Worm (Caenorhabditis elegans) whole organism, late embryonic: ENCODE results near the gene T26E4.18.

ENCODE experiments used
- C08G9.2 ChIP-seq: sonication (generic microtip); optimal IDR thresholded peaks from 2 replicates; lab custom pipeline; 2016; ENCODE audit warnings: mild to moderate bottlenecking, missing genetic modification characterization, moderate library complexity, missing compliant biosample characterization
- C38D4.7 ChIP-seq: fragments of 200-800 bp; sonication (Bioruptor generic); optimal IDR thresholded peaks from 2 replicates; lab custom pipeline; 2018; ENCODE audit warnings: mild to moderate bottlenecking, missing genetic modification characterization, moderate library complexity, missing compliant biosample characterization
- F13H6.1 ChIP-seq: sonication (generic microtip); optimal IDR thresholded peaks from 2 replicates; lab custom pipeline; 2016; ENCODE audit warnings: missing genetic modification characterization, missing compliant biosample characterization
- K02D7.2 ChIP-seq: sonication (generic microtip); optimal IDR thresholded peaks from 2 replicates; lab custom pipeline; 2017; ENCODE audit warnings: mild to moderate bottlenecking, missing genetic modification characterization, missing compliant biosample characterization
- K09A11.1 ChIP-seq: sonication (generic microtip); optimal IDR thresholded peaks from 2 replicates; lab custom pipeline; 2017; ENCODE audit warnings: antibody characterized with exemption, mild to moderate bottlenecking, missing genetic modification characterization, missing compliant biosample characterization; ENCODE audit not compliant: insufficient read depth
- Y22D7AL.16 ChIP-seq: sonication (generic microtip); optimal IDR thresholded peaks from 2 replicates; lab custom pipeline; 2016; ENCODE audit warnings: missing genetic modification characterization, missing compliant biosample characterization
- ama-1 ChIP-seq: fragments of 150-350 bp; optimal IDR thresholded peaks from 2 replicates; lab custom pipeline; 2014
- ceh-19 ChIP-seq: fragments of 200-800 bp; sonication (Bioruptor generic); optimal IDR thresholded peaks from 2 replicates; lab custom pipeline; 2018; ENCODE audit warnings: mild to moderate bottlenecking, missing genetic modification characterization, missing compliant biosample characterization
- ceh-22 ChIP-seq: sonication (generic microtip); optimal IDR thresholded peaks from 2 replicates; lab custom pipeline; 2017; ENCODE audit warnings: missing biosample characterization, missing genetic modification characterization
- ceh-24 ChIP-seq: sonication (generic microtip); optimal IDR thresholded peaks from 2 replicates; lab custom pipeline; 2016; ENCODE audit warnings: mild to moderate bottlenecking, missing genetic modification characterization, missing compliant biosample characterization
- ceh-30 ChIP-seq: fragments of 150-350 bp; optimal IDR thresholded peaks from 2 replicates; lab custom pipeline; 2014; ENCODE audit warnings: missing biosample characterization, missing genetic modification characterization
- ceh-31 ChIP-seq: sonication (generic microtip); optimal IDR thresholded peaks from 2 replicates; lab custom pipeline; 2016; ENCODE audit warnings: missing genetic modification characterization, missing compliant biosample characterization
- ceh-45 ChIP-seq: fragments of 200-800 bp; sonication (Bioruptor generic); IDR thresholded peaks from 2 replicates; pipeline ENCODE4 v1.3.6; 2022; ENCODE audit warnings: missing genetic modification reagents, missing genetic modification characterization, missing compliant biosample characterization
- ceh-48 ChIP-seq: sonication (generic microtip); optimal IDR thresholded peaks from 2 replicates; lab custom pipeline; 2016; ENCODE audit warnings: missing genetic modification characterization, inconsistent platforms, missing compliant biosample characterization
- ceh-6 ChIP-seq: fragments of 200-800 bp; sonication (Bioruptor generic); optimal IDR thresholded peaks from 2 replicates; lab custom pipeline; 2018; ENCODE audit warnings: mild to moderate bottlenecking, missing genetic modification characterization, missing compliant biosample characterization
- ceh-9 ChIP-seq: sonication (generic microtip); optimal IDR thresholded peaks from 2 replicates; lab custom pipeline; 2016; ENCODE audit warnings: mild to moderate bottlenecking, missing genetic modification characterization, inconsistent platforms, missing compliant biosample characterization
- che-1 ChIP-seq: sonication (generic microtip); optimal IDR thresholded peaks from 2 replicates; lab custom pipeline; 2016; ENCODE audit warnings: mild to moderate bottlenecking, missing genetic modification characterization, missing compliant biosample characterization
- eyg-1 ChIP-seq: sonication (generic microtip); optimal IDR thresholded peaks from 2 replicates; lab custom pipeline; 2016; ENCODE audit warnings: missing genotype, missing genetic modification characterization, missing compliant biosample characterization
- fax-1 ChIP-seq: sonication (generic microtip); optimal IDR thresholded peaks from 2 replicates; lab custom pipeline; 2016; ENCODE audit warnings: missing genotype, missing genetic modification characterization, missing compliant biosample characterization
- gmeb-2 ChIP-seq: sonication (generic microtip); optimal IDR thresholded peaks from 2 replicates; lab custom pipeline; 2016; ENCODE audit warnings: missing genetic modification characterization, inconsistent platforms, missing compliant biosample characterization
- hlh-15 ChIP-seq: sonication (generic microtip); optimal IDR thresholded peaks from 2 replicates; lab custom pipeline; 2016; ENCODE audit warnings: missing genetic modification characterization, missing compliant biosample characterization
- hlh-30 ChIP-seq: sonication (generic microtip); optimal IDR thresholded peaks from 2 replicates; lab custom pipeline; 2017; ENCODE audit warnings: antibody characterized with exemption, missing genetic modification characterization, missing compliant biosample characterization; ENCODE audit not compliant: insufficient read depth
- hlh-6 ChIP-seq: sonication (generic microtip); optimal IDR thresholded peaks from 2 replicates; lab custom pipeline; 2016; ENCODE audit warnings: missing genotype, missing genetic modification characterization, missing compliant biosample characterization
- lim-6 ChIP-seq: sonication (generic microtip); optimal IDR thresholded peaks from 2 replicates; lab custom pipeline; 2016; ENCODE audit warnings: missing genetic modification characterization, missing compliant biosample characterization
- nhr-11 ChIP-seq: fragments of 150-350 bp; optimal IDR thresholded peaks from 2 replicates; lab custom pipeline; 2014; ENCODE audit warnings: missing biosample characterization, missing genetic modification characterization
- odd-2 ChIP-seq: sonication (generic microtip); optimal IDR thresholded peaks from 2 replicates; lab custom pipeline; 2017; ENCODE audit warnings: antibody characterized with exemption, mild to moderate bottlenecking, missing genetic modification characterization, missing compliant biosample characterization
- pag-3 ChIP-seq: sonication (generic microtip); optimal IDR thresholded peaks from 2 replicates; lab custom pipeline; 2016; ENCODE audit warnings: missing compliant biosample characterization, missing genetic modification characterization, borderline replicate concordance
- pax-1 ChIP-seq: fragments of 150-350 bp; optimal IDR thresholded peaks from 2 replicates; lab custom pipeline; 2014; ENCODE audit warnings: missing biosample characterization, missing genetic modification characterization
- pha-2 ChIP-seq: sonication (generic microtip); optimal IDR thresholded peaks from 2 replicates; lab custom pipeline; 2017; ENCODE audit warnings: mild to moderate bottlenecking, missing genetic modification characterization, missing compliant biosample characterization
- pha-4 ChIP-seq: fragments of 150-350 bp; optimal IDR thresholded peaks from 2 replicates; lab custom pipeline; 2018; ENCODE audit warnings: missing biosample characterization, missing genetic modification reagents, missing genetic modification characterization
- ref-2 ChIP-seq: sonication (generic microtip); optimal IDR thresholded peaks from 2 replicates; lab custom pipeline; 2016; ENCODE audit warnings: missing genetic modification characterization, missing compliant biosample characterization
- sox-4 ChIP-seq: sonication (generic microtip); optimal IDR thresholded peaks from 2 replicates; lab custom pipeline; 2017; ENCODE audit warnings: mild to moderate bottlenecking, missing genetic modification characterization, inconsistent platforms, missing compliant biosample characterization
- syd-9 ChIP-seq: sonication (generic microtip); optimal IDR thresholded peaks from 2 replicates; lab custom pipeline; 2016; ENCODE audit warnings: mild to moderate bottlenecking, missing genetic modification characterization, moderate library complexity, missing compliant biosample characterization
- tbx-2 ChIP-seq: sonication (generic microtip); optimal IDR thresholded peaks from 2 replicates; lab custom pipeline; 2016; ENCODE audit warnings: missing genetic modification characterization, missing compliant biosample characterization
- unc-55 ChIP-seq: sonication (generic microtip); optimal IDR thresholded peaks from 2 replicates; lab custom pipeline; 2017; ENCODE audit warnings: missing biosample characterization, missing genetic modification reagents, missing genetic modification characterization
- zip-5 ChIP-seq: sonication (generic microtip); optimal IDR thresholded peaks from 2 replicates; lab custom pipeline; 2016; ENCODE audit warnings: missing genetic modification characterization, missing compliant biosample characterization

The T26E4.18 gene

DNA sequence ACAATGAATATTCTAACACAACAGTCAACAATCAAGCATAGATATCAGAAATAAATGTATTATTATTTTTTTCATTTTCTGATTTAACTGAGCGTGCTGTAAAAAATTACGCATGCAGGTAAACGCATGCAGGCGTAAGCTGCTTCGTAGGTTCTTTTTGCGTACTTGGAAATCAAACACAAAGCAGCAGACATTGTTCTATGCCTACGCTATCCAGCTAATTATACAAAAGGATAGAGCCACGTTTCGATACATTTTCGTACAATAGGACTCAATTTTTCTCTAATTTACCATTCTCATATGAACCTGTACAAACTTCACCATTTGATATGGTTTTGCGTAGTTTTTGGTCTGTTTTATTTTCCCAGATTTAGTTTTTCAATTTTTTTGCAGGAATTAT, 21.2 kb downstream of the T26E4.18 start, which contains the start of gene T26E4.3:
Gene T26E4.3, plus strand, starts transcription at position 301 of the 400 bp plus-strand sequence.
- TF ChIP-seq ceh-30 (tag; lab: Kevin White, UChicago) = no peak
- TF ChIP-seq, all 69 proteins: peak for 0

DNA sequence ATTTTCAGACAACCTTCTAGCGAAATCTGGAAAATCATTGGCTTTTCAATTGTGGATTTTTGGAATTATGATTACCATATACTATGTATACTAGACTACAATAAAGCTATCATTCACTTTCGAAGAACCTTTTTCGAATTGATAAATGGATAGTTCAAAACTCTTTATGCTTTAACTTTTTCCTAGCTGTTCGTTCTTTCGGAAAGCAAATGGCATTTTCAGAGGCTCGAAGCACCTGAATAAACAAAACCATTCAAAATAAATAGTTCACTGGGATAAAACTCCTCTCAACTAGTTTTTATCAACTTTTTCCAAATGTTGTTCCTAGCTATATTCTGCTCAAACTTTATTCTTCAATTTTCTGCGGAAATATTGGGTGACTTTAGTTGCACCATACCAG, 22.6 kb downstream of the T26E4.18 start, which contains the start of gene T26E4.2:
Gene T26E4.2, plus strand, starts transcription at position 301 of the 400 bp plus-strand sequence.
- TF ChIP-seq K02D7.2 (no peak), lim-6 (tag; lab: Kevin White, UChicago) (no peak), ceh-6 (GFP tag; lab: Kevin White, UChicago) (no peak), hlh-6 (no peak), pag-3 (no peak), ceh-9 (no peak), tbx-2 (tag; lab: Kevin White, UChicago) (no peak), C08G9.2 (no peak), fax-1 (tag; lab: Kevin White, UChicago) (no peak), ceh-19 (GFP tag; lab: Kevin White, UChicago) (no peak), Y22D7AL.16 (tag; lab: Kevin White, UChicago) (no peak), pha-4 (tag; lab: Kevin White, UChicago) (no peak), eyg-1 (tag; lab: Kevin White, UChicago) (no peak), ceh-45 (GFP tag; lab: Robert Waterston, UW) (no peak), hlh-15 (tag; lab: Kevin White, UChicago) (no peak), sox-4 (tag; lab: Kevin White, UChicago) (no peak), gmeb-2 (tag; lab: Kevin White, UChicago) (no peak), pha-2 (tag; lab: Kevin White, UChicago) (no peak), che-1 (tag; lab: Kevin White, UChicago) (no peak), ceh-30 (tag; lab: Kevin White, UChicago) (no peak)

DNA sequence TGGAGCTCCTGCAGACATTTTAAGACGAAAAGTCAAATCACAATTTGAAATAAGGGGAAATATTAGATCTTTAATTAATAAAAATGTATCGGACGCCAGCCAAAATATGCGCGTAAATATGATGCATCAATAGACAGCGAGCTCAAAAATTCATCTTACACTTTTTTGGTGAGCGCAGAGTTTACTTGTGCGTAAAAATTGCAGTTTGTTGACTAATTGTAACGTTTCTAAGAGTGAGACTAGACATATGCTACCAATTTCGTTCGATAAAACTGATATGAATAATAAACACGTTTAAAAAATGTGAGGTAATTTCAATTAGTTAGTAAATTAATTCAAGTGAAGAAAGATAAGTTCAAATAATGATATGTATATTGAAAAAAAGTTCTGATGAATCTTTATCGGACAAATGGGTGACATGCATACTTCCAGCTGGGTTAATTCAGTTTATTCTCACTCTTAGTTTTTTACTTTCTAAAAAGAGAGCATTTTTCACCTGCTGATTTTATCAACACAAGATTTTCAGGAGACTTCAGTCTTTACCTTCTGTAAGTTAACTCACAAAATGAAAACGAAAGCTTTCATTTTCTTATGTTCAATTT, 24.4 kb downstream of the T26E4.18 start, which contains the start of the genes nhr-285 and irld-52:
Gene nhr-285, minus strand, starts transcription at position 101 of the 602 bp plus-strand sequence.
Gene irld-52, plus strand, starts transcription at position 552 of the 602 bp plus-strand sequence.
- no peak for TF ChIP-seq ceh-48 (tag; lab: Kevin White, UChicago)
- TF ChIP-seq pha-4 (tag; lab: Kevin White, UChicago) = no peak
- no peak for TF ChIP-seq zip-5 (tag; lab: Kevin White, UChicago)
- TF ChIP-seq odd-2 = no peak
- no peak for TF ChIP-seq Y22D7AL.16 (tag; lab: Kevin White, UChicago)

DNA sequence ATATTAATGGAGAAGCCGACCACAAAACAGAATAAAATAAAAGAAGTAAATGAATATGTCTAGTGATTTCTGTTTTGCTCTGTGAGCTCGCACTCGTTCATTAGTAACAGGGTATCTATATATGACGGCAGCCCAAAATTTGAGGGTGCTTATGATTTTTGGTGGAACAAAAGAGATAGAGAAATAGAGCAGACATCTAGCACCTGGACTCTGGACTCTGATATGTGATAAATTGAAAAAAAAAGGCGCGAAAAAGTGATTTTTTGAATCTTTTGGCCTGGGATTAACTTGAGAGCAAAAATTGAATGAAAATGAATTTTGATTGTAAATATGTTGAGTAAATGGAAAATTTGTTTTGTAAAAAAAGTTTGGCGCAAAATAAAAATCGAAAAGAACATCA, 27.0 kb downstream of the T26E4.18 start, which contains the start of gene nhr-283:
Gene nhr-283, minus strand, starts transcription at position 101 of the 400 bp plus-strand sequence.
- no peak for TF ChIP-seq ceh-19 (GFP tag; lab: Kevin White, UChicago)
- no peak for TF ChIP-seq ceh-30 (tag; lab: Kevin White, UChicago)
- no peak for TF ChIP-seq ceh-24
- no peak for TF ChIP-seq gmeb-2 (tag; lab: Kevin White, UChicago)
- no peak for TF ChIP-seq unc-55
- no peak for TF ChIP-seq nhr-11 (tag; lab: Kevin White, UChicago)
- no peak for TF ChIP-seq pha-4 (tag; lab: Kevin White, UChicago)

DNA sequence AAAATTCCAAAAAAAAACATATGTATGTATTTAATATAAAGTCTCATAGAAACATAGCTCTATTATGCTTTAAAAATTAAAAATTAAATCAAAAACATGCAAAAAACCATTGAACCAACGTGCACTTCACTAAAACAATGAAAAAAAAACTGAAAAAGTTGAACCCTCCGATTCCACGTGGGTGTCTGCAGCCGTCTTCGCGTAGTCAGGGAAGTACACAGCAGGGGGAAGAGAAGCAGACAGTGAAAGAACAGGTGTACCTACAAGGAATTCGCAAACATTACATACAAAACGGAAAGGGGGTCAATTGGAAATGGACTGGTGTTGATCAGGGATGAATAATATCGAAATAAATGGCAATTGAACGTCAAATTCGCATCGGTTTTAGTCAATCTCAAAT, 29.7 kb downstream of the T26E4.18 start:
- TF ChIP-seq ref-2 (tag; lab: Kevin White, UChicago) = no peak
- TF ChIP-seq C08G9.2 = no peak
- no peak for TF ChIP-seq ceh-30 (tag; lab: Kevin White, UChicago)
- no peak for TF ChIP-seq unc-55
- TF ChIP-seq K09A11.1 (tag; lab: Kevin White, UChicago) = no peak
- no peak for TF ChIP-seq pax-1 (tag; lab: Kevin White, UChicago)
- TF ChIP-seq fax-1 (tag; lab: Kevin White, UChicago) = no peak
- no peak for TF ChIP-seq C38D4.7 (GFP tag; lab: Kevin White, UChicago)
- no peak for TF ChIP-seq ceh-31 (tag; lab: Kevin White, UChicago)
- TF ChIP-seq ceh-45 (GFP tag; lab: Robert Waterston, UW) = no peak
- TF ChIP-seq che-1 (tag; lab: Kevin White, UChicago) = no peak
- no peak for TF ChIP-seq K02D7.2
- no peak for TF ChIP-seq F13H6.1 (tag; lab: Kevin White, UChicago)
- no peak for TF ChIP-seq ceh-9
- no peak for TF ChIP-seq ceh-24
- TF ChIP-seq hlh-30 = no peak
- no peak for TF ChIP-seq ama-1 (lab: Kevin White, UChicago)
- TF ChIP-seq syd-9 (tag; lab: Kevin White, UChicago) = no peak
- no peak for TF ChIP-seq tbx-2 (tag; lab: Kevin White, UChicago)
- no peak for TF ChIP-seq ceh-22 (tag; lab: Kevin White, UChicago)
